Worm (Caenorhabditis elegans) whole organism, midembryonic: Measurements from ENCODE around the gene T08H10.3.

ENCODE experiments used
- T22C8.4 ChIP-seq: fragments of 200-800 bp; sonication (Bioruptor generic); IDR thresholded peaks from 2 replicates; pipeline ENCODE4 v1.3.6; 2022; ENCODE audit warnings: missing genetic modification characterization, missing compliant biosample characterization
- cog-1 ChIP-seq: sonication (generic microtip); optimal IDR thresholded peaks from 2 replicates; lab custom pipeline; 2016; ENCODE audit warnings: missing genetic modification characterization, missing compliant biosample characterization
- flt-1 ChIP-seq: fragments of 200-800 bp; sonication (Bioruptor generic); IDR thresholded peaks from 2 replicates; pipeline ENCODE4 v1.3.6; 2022; ENCODE audit warnings: missing genetic modification characterization, missing compliant biosample characterization
- med-1 ChIP-seq: sonication (generic microtip); optimal IDR thresholded peaks from 2 replicates; lab custom pipeline; 2017; ENCODE audit warnings: missing genetic modification characterization, mild to moderate bottlenecking, missing compliant biosample characterization, antibody characterized with exemption, missing genetic modification reagents; ENCODE audit not compliant: insufficient read depth
- ref-1 ChIP-seq: fragments of 200-800 bp; sonication (Bioruptor generic); conservative IDR thresholded peaks from 2 replicates; pipeline ENCODE4 v1.3.6; 2022; ENCODE audit warnings: missing genetic modification reagents, missing genetic modification characterization, missing compliant biosample characterization
- tab-1 ChIP-seq: fragments of 200-800 bp; sonication (Bioruptor generic); IDR thresholded peaks from 2 replicates; pipeline ENCODE4 v1.3.6; 2022; ENCODE audit warnings: missing genetic modification characterization, missing compliant biosample characterization
- ztf-29 ChIP-seq: fragments of 200-800 bp; sonication (Bioruptor generic); IDR thresholded peaks from 2 replicates; pipeline ENCODE4 v1.3.6; 2022; ENCODE audit warnings: missing genetic modification reagents, missing genetic modification characterization, missing compliant biosample characterization

DNA sequence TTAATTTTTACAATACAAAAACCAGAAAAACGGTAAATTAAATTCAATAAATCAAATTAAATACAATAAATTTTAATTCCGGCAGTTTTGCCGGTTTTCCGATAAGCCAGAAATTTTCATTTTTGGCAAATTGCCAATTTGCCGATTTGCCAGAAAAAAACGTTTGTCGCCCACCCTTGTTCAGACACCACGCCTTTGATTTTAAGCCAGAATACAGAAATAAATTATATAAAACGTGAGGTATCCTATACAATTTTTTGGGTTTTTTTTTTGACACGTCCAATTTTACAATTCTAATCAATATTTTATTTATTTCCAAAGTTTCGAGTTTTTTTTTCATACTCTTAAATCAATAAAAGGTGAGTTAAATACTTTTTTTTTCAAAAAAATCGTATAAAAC lies 41.6 kb downstream of the T08H10.3 start, which contains the start of gene T28F12.1:
- TF ChIP-seq med-1 = no peak
- TF ChIP-seq flt-1 = no peak
- TF ChIP-seq ref-1 (GFP tag; lab: Robert Waterston, UW) = no peak
- TF ChIP-seq T22C8.4 (GFP tag; lab: Robert Waterston, UW) = no peak
- TF ChIP-seq cog-1 (tag; lab: Kevin White, UChicago) = no peak
- TF ChIP-seq ztf-29 (GFP tag; lab: Robert Waterston, UW) = no peak
- TF ChIP-seq tab-1 (GFP tag; lab: Robert Waterston, UW) = no peak
